Worm (Caenorhabditis elegans): Measurements from ENCODE around the gene ZK470.2.
A peak's percentile ranks its signal among the peaks of the same experiment; 100 is the strongest.

Gene ZK470.2

ce11 chrX:4145051-4145826 is 10.3 kb downstream of the ZK470.2 start:
- TF ChIP-seq lin-13 (GFP tag; optimal IDR thresholded peaks at IDR 0.05), result peak; percentile 46
- peak; percentile 94 to 96 for TF ChIP-seq mdl-1 (tag; optimal IDR thresholded peaks at IDR 0.05)
- no peak for TF ChIP-seq nhr-12 (tag; optimal IDR thresholded peaks at IDR 0.05)
- TF ChIP-seq F13H6.1 (tag; optimal IDR thresholded peaks at IDR 0.05), result peak; percentile 85
- peak; percentile 70 for TF ChIP-seq C34F6.9 (tag; optimal IDR thresholded peaks at IDR 0.05)
- peak; percentile 2 for TF ChIP-seq nhr-77 (tag; optimal IDR thresholded peaks at IDR 0.05)
- peak; percentile 83 for TF ChIP-seq sma-3 (GFP tag; optimal IDR thresholded peaks at IDR 0.05)
- no peak for TF ChIP-seq nhr-237 (tag; optimal IDR thresholded peaks at IDR 0.05)
- TF ChIP-seq ztf-4 (tag; optimal IDR thresholded peaks at IDR 0.05), result peak; percentile 79
- TF ChIP-seq skn-1 (tag; optimal IDR thresholded peaks at IDR 0.05), result no peak
- no peak for TF ChIP-seq ZK546.5 (tag; optimal IDR thresholded peaks at IDR 0.05)
- TF ChIP-seq zag-1 (tag; optimal IDR thresholded peaks at IDR 0.05), result peak; percentile 30
- no peak for TF ChIP-seq aly-2 (tag; optimal IDR thresholded peaks at IDR 0.05)
- no peak for TF ChIP-seq unc-62 (GFP tag; optimal IDR thresholded peaks at IDR 0.05)
- TF ChIP-seq Y55F3AM.14 (GFP tag; optimal IDR thresholded peaks at IDR 0.05), result peak; percentile 30
- TF ChIP-seq elt-3 (tag; optimal IDR thresholded peaks at IDR 0.05), result no peak
- TF ChIP-seq ztf-1 (GFP tag; conservative IDR thresholded peaks at IDR 0.05), result no peak
- no peak for TF ChIP-seq ztf-11 (tag; optimal IDR thresholded peaks at IDR 0.05)
- no peak for TF ChIP-seq nhr-11 (tag; optimal IDR thresholded peaks at IDR 0.05)
- no peak for TF ChIP-seq nhr-23 (tag; optimal IDR thresholded peaks at IDR 0.05)
- peak; percentile 97 for TF ChIP-seq sma-9 (GFP tag; optimal IDR thresholded peaks at IDR 0.05)
- TF ChIP-seq sma-9 (tag; optimal IDR thresholded peaks at IDR 0.05), result peak; percentile 2
- peak; percentile 32 for TF ChIP-seq ceh-82 (tag; optimal IDR thresholded peaks at IDR 0.05)
- TF ChIP-seq nhr-129 (tag; optimal IDR thresholded peaks at IDR 0.05), result peak; percentile 72
- TF ChIP-seq mbf-1 (tag; optimal IDR thresholded peaks at IDR 0.05), result no peak
- peak; percentile 75 for TF ChIP-seq fos-1 (tag; optimal IDR thresholded peaks at IDR 0.05)
- TF ChIP-seq ama-1 (optimal IDR thresholded peaks at IDR 0.05), result peak; percentile 87
- peak; percentile 65 for TF ChIP-seq lin-11 (tag; optimal IDR thresholded peaks at IDR 0.05)
- peak; percentile 3 for TF ChIP-seq nhr-10 (tag; optimal IDR thresholded peaks at IDR 0.05)
- TF ChIP-seq unc-39 (tag; optimal IDR thresholded peaks at IDR 0.05), result peak; percentile 26
- no peak for TF ChIP-seq lin-39 (tag; optimal IDR thresholded peaks at IDR 0.05)
- TF ChIP-seq peb-1 (tag; optimal IDR thresholded peaks at IDR 0.05), result no peak
- TF ChIP-seq ceh-16 (tag; optimal IDR thresholded peaks at IDR 0.05), result no peak
- peak; percentile 62 for TF ChIP-seq mab-5 (tag; optimal IDR thresholded peaks at IDR 0.05)
- peak; percentile 86 for TF ChIP-seq unc-55 (GFP tag; optimal IDR thresholded peaks at IDR 0.05)
- no peak for TF ChIP-seq blmp-1 (tag; optimal IDR thresholded peaks at IDR 0.05; ENCODE audit: insufficient read depth)
- no peak for TF ChIP-seq snpc-4 (tag; optimal IDR thresholded peaks at IDR 0.05)
- no peak for TF ChIP-seq gmeb-1 (tag; optimal IDR thresholded peaks at IDR 0.05)
- TF ChIP-seq nhr-6 (tag; optimal IDR thresholded peaks at IDR 0.05), result no peak
- TF ChIP-seq nhr-21 (tag; optimal IDR thresholded peaks at IDR 0.05), result peak; percentile 76
- peak; percentile 86 for TF ChIP-seq sem-4 (tag; optimal IDR thresholded peaks at IDR 0.05)
- TF ChIP-seq nhr-25 (tag; optimal IDR thresholded peaks at IDR 0.05), result peak; percentile 87
- peak; percentile 74 for TF ChIP-seq egl-27 (tag; optimal IDR thresholded peaks at IDR 0.05)
- peak; percentile 80 for TF ChIP-seq crh-2 (tag; optimal IDR thresholded peaks at IDR 0.05)
- no peak for TF ChIP-seq R02D3.7 (tag; optimal IDR thresholded peaks at IDR 0.05)
- TF ChIP-seq elt-1 (tag; optimal IDR thresholded peaks at IDR 0.05), result no peak
- TF ChIP-seq lsy-2 (tag; optimal IDR thresholded peaks at IDR 0.05), result peak in 1 of 2 experiments; percentile 53
- TF ChIP-seq alr-1 (tag; optimal IDR thresholded peaks at IDR 0.05), result no peak
- no peak for TF ChIP-seq dmd-4 (tag; optimal IDR thresholded peaks at IDR 0.05)
